2 fruit fly cellular contexts compared by ENCODE assay signal in the genomic region with DNA sequence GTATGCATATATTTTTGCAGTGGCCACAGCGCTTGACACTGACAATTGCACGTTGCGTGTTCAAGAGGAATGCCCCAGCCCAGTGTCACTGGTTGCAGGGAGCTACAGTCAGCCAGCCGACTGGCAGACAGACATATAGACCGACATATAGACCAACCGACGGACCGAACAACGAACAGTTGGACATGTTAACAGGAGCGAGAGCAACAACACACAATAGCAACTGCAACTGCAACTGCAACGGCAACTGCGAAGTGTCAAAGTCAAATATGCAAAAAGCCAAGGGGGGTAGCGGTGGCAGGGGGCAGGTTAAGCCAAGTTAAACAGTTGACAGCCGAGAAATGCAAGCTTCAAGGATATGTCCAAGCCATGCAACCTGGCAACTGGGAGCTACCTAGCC.
TF ChIP-seq lines count a peak whose summit lies in the region.

No protein-coding gene starts in this region.

TF ChIP-seq in whole organism, prepupa, 60 proteins besides CTCF, POLR2A, EP300 and RAD21:
- no peak for TF ChIP-seq CG16779 (tag; optimal IDR thresholded peaks at IDR 0.05; lab: Kevin White, UChicago)
- TF ChIP-seq CG11762 (GFP tag; optimal IDR thresholded peaks at IDR 0.05; lab: Kevin White, UChicago; ENCODE audit: insufficient read depth): no peak
- TF ChIP-seq fkh (GFP tag; optimal IDR thresholded peaks at IDR 0.05; lab: Kevin White, UChicago): no peak
- no peak for TF ChIP-seq fd59A (GFP tag; optimal IDR thresholded peaks at IDR 0.05; lab: Kevin White, UChicago)
- no peak for TF ChIP-seq Ets96B (tag; optimal IDR thresholded peaks at IDR 0.05; lab: Kevin White, UChicago)
- TF ChIP-seq Eip78C (GFP tag; lab: Kevin White, UChicago): peak; percentile 39
- TF ChIP-seq CG6163 (GFP tag; IDR thresholded peaks at IDR 0.05; lab: Robert Waterston, UW): 0 out of 3 replicates have a peak, but pooled peaks have one; percentile 36
- TF ChIP-seq Hr39 (GFP tag; optimal IDR thresholded peaks at IDR 0.05; lab: Kevin White, UChicago): no peak
- TF ChIP-seq CG1621 (tag; optimal IDR thresholded peaks at IDR 0.05; lab: Kevin White, UChicago): no peak
- TF ChIP-seq ss (GFP tag; optimal IDR thresholded peaks at IDR 0.05; lab: Kevin White, UChicago): peak; percentile 2 to 93
- no peak for TF ChIP-seq CG15336 (GFP tag; IDR thresholded peaks at IDR 0.05; lab: Robert Waterston, UW)
- no peak for TF ChIP-seq CG3032 (tag; optimal IDR thresholded peaks at IDR 0.05; lab: Kevin White, UChicago)
- TF ChIP-seq pdm3 (GFP tag; optimal IDR thresholded peaks at IDR 0.05; lab: Kevin White, UChicago): no peak
- TF ChIP-seq Hr38 (GFP tag; optimal IDR thresholded peaks at IDR 0.05; lab: Kevin White, UChicago): no peak
- no peak for TF ChIP-seq Sox15 (GFP tag; optimal IDR thresholded peaks at IDR 0.05; lab: Kevin White, UChicago)
- no peak for TF ChIP-seq CG3919 (GFP tag; optimal IDR thresholded peaks at IDR 0.05; lab: Kevin White, UChicago)
- peak; percentile 43 for TF ChIP-seq dsx (GFP tag; optimal IDR thresholded peaks at IDR 0.05; lab: Kevin White, UChicago; ENCODE audit: poor library complexity, severe bottlenecking)
- TF ChIP-seq CG8632 (GFP tag; optimal IDR thresholded peaks at IDR 0.05; lab: Kevin White, UChicago): no peak
- TF ChIP-seq Lpt (GFP tag; optimal IDR thresholded peaks at IDR 0.05; lab: Kevin White, UChicago): no peak
- TF ChIP-seq CG6808 (GFP tag; optimal IDR thresholded peaks at IDR 0.05; lab: Kevin White, UChicago): no peak

TF ChIP-seq in whole organism, pupa, 21 proteins besides CTCF, POLR2A, EP300 and RAD21:
- no peak for TF ChIP-seq CG17806 (tag; optimal IDR thresholded peaks at IDR 0.05; lab: Kevin White, UChicago)
- TF ChIP-seq CG13204 (GFP tag; optimal IDR thresholded peaks at IDR 0.05; lab: Kevin White, UChicago): no peak
- peak; percentile 61 for TF ChIP-seq EcR (GFP tag; optimal IDR thresholded peaks at IDR 0.05; lab: Kevin White, UChicago)
TF ChIP-seq in whole organism, pupa: peak in this region for 1.
